Worm (Caenorhabditis elegans) whole organism, midembryonic: ENCODE data around the gene C33H5.13.

Experiments
- T22C8.4 ChIP-seq: fragments of 200-800 bp; sonication (Bioruptor generic); IDR thresholded peaks from 2 replicates; pipeline ENCODE4 v1.3.6; 2022; ENCODE audit warnings: missing genetic modification characterization, missing compliant biosample characterization
- cog-1 ChIP-seq: sonication (generic microtip); optimal IDR thresholded peaks from 2 replicates; lab custom pipeline; 2016; ENCODE audit warnings: missing genetic modification characterization, missing compliant biosample characterization
- flt-1 ChIP-seq: fragments of 200-800 bp; sonication (Bioruptor generic); IDR thresholded peaks from 2 replicates; pipeline ENCODE4 v1.3.6; 2022; ENCODE audit warnings: missing genetic modification characterization, missing compliant biosample characterization
- klf-2 ChIP-seq: fragments of 200-800 bp; sonication (Bioruptor generic); conservative IDR thresholded peaks from 2 replicates; pipeline ENCODE4 v1.3.6; 2022; ENCODE audit warnings: missing genetic modification reagents, missing genetic modification characterization, missing compliant biosample characterization
- med-1 ChIP-seq: sonication (generic microtip); optimal IDR thresholded peaks from 2 replicates; lab custom pipeline; 2017; ENCODE audit warnings: missing genetic modification characterization, mild to moderate bottlenecking, missing compliant biosample characterization, antibody characterized with exemption, missing genetic modification reagents; ENCODE audit not compliant: insufficient read depth
- ref-1 ChIP-seq: fragments of 200-800 bp; sonication (Bioruptor generic); conservative IDR thresholded peaks from 2 replicates; pipeline ENCODE4 v1.3.6; 2022; ENCODE audit warnings: missing genetic modification reagents, missing genetic modification characterization, missing compliant biosample characterization
- tab-1 ChIP-seq: fragments of 200-800 bp; sonication (Bioruptor generic); IDR thresholded peaks from 2 replicates; pipeline ENCODE4 v1.3.6; 2022; ENCODE audit warnings: missing genetic modification characterization, missing compliant biosample characterization
- ztf-23 ChIP-seq: fragments of 200-800 bp; sonication (Bioruptor generic); IDR thresholded peaks from 2 replicates; pipeline ENCODE4 v1.3.6; 2022; ENCODE audit warnings: missing genetic modification reagents, missing genetic modification characterization, missing compliant biosample characterization
- ztf-29 ChIP-seq: fragments of 200-800 bp; sonication (Bioruptor generic); IDR thresholded peaks from 2 replicates; pipeline ENCODE4 v1.3.6; 2022; ENCODE audit warnings: missing genetic modification reagents, missing genetic modification characterization, missing compliant biosample characterization

DNA sequence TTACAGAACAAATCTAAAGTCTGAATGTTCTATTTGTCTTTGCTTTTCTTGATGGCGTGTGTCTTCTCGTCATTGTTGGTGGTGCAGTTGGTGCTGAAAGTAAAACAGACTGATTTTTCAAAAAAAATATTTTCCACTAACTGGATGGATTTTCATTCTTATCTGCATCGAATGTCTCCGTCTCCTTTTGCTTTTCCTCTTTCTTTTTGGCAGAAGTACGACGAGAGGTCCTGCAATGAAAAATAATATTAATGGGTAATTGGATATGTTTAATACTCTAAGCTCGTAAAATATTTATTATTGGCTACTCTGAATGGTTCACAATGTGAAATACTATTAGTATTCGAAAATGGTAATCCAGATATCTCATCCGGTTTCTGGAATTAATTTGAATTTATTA is 31.9 kb downstream of the C33H5.13 start, which contains the start of gene del-7:
- TF ChIP-seq tab-1 (GFP tag; lab: Robert Waterston, UW) = no peak
- no peak for TF ChIP-seq med-1 (GFP tag; lab: Kevin White, UChicago)
- no peak for TF ChIP-seq cog-1 (tag; lab: Kevin White, UChicago)
- TF ChIP-seq klf-2 = no peak
- TF ChIP-seq T22C8.4 (GFP tag; lab: Robert Waterston, UW) = no peak
- no peak for TF ChIP-seq ref-1 (GFP tag; lab: Robert Waterston, UW)
- TF ChIP-seq flt-1 (GFP tag; lab: Robert Waterston, UW) = no peak
- TF ChIP-seq ztf-23 = no peak
- no peak for TF ChIP-seq ztf-29 (GFP tag; lab: Robert Waterston, UW)
